Fruit fly (Drosophila melanogaster): Measurements from ENCODE around the gene osp.

- no peak for TF ChIP-seq CTCF (optimal IDR thresholded peaks at IDR 0.05)
- TF ChIP-seq CG8478 (optimal IDR thresholded peaks at IDR 0.05), result no peak
These were observed 89.9 kb downstream of the osp start for dm6 chr2L:14599058-14599789.
